Worm (Caenorhabditis elegans) whole organism, L1 larva: ENCODE results near the gene prx-5.

Experiments
- fkh-10 ChIP-seq: sonication (generic microtip); optimal IDR thresholded peaks from 2 replicates; lab custom pipeline; 2017; ENCODE audit warnings: missing biosample characterization, missing genetic modification reagents, missing genetic modification characterization
- mdl-1 ChIP-seq, 2 experiments: fragments of 150-350 bp; optimal IDR thresholded peaks; 2 replicates each; lab custom pipeline; 2014 to 2017; ENCODE audit warnings: missing biosample characterization in 2 of 2, missing genetic modification characterization in 2 of 2, inconsistent platforms in 1 of 2
- nhr-76 ChIP-seq: sonication (generic microtip); optimal IDR thresholded peaks from 2 replicates; lab custom pipeline; 2017; ENCODE audit warnings: missing biosample characterization, missing genetic modification characterization
- rnt-1 ChIP-seq: sonication (generic microtip); optimal IDR thresholded peaks from 2 replicates; lab custom pipeline; 2016; ENCODE audit warnings: mild to moderate bottlenecking, missing genetic modification characterization, moderate library complexity, missing compliant biosample characterization
- skn-1 ChIP-seq: fragments of 150-350 bp; optimal IDR thresholded peaks from 2 replicates; lab custom pipeline; 2014; ENCODE audit warnings: missing biosample characterization, missing genetic modification characterization
- unc-98 ChIP-seq: fragments of 200-800 bp; sonication (Bioruptor generic); IDR thresholded peaks from 2 replicates; pipeline ENCODE4 v1.3.6; 2022; ENCODE audit warnings: missing genetic modification characterization, missing compliant biosample characterization
- ztf-11 ChIP-seq, 2 experiments: sonication (generic microtip); optimal IDR thresholded peaks; 2 replicates each; lab custom pipeline; 2016 to 2017; ENCODE audit warnings: missing genetic modification characterization in 2 of 2, missing biosample characterization in 1 of 2, missing compliant biosample characterization in 1 of 2
- ztf-4 ChIP-seq: fragments of 150-350 bp; optimal IDR thresholded peaks from 2 replicates; lab custom pipeline; 2014; ENCODE audit warnings: missing biosample characterization, missing genetic modification characterization

- no peak for TF ChIP-seq nhr-76 (tag; lab: Kevin White, UChicago)
- peak; percentile 8 for TF ChIP-seq ztf-4 (tag; lab: Kevin White, UChicago)
- TF ChIP-seq fkh-10 (GFP tag; lab: Kevin White, UChicago) = no peak
- no peak for TF ChIP-seq unc-98 (GFP tag; lab: Robert Waterston, UW)
- peak in 1 of 2 experiments; percentile 86 for TF ChIP-seq mdl-1 (tag; optimal IDR thresholded peaks at IDR 0.05; lab: Kevin White, UChicago)
- no peak for TF ChIP-seq ztf-11 (tag; optimal IDR thresholded peaks at IDR 0.05; lab: Kevin White, UChicago)
- peak; percentile 75 for TF ChIP-seq rnt-1
- no peak for TF ChIP-seq skn-1
Observed at ce11 chrII:8741277-8741676, 36.7 kb downstream of the prx-5 start.
